Worm (Caenorhabditis elegans) whole organism, L3 larva: ENCODE results near the gene mrps-9.

Experiments used
- aly-2 ChIP-seq: fragments of 150-350 bp; optimal IDR thresholded peaks from 2 replicates; lab custom pipeline; 2014; ENCODE audit warnings: missing biosample characterization, missing genetic modification characterization
- ama-1 ChIP-seq: fragments of 150-350 bp; optimal IDR thresholded peaks from 2 replicates; lab custom pipeline; 2018
- ceh-16 ChIP-seq: sonication (generic microtip); optimal IDR thresholded peaks from 2 replicates; lab custom pipeline; 2017; ENCODE audit warnings: missing biosample characterization, missing genetic modification characterization
- elt-1 ChIP-seq: fragments of 150-350 bp; optimal IDR thresholded peaks from 2 replicates; lab custom pipeline; 2014; ENCODE audit warnings: missing biosample characterization, missing genetic modification characterization
- fos-1 ChIP-seq: fragments of 150-350 bp; optimal IDR thresholded peaks from 2 replicates; lab custom pipeline; 2014; ENCODE audit warnings: missing biosample characterization, missing genetic modification characterization
- hmg-11 ChIP-seq: sonication (generic microtip); optimal IDR thresholded peaks from 2 replicates; lab custom pipeline; 2016; ENCODE audit warnings: missing genetic modification characterization, missing compliant biosample characterization
- mdl-1 ChIP-seq: fragments of 150-350 bp; optimal IDR thresholded peaks from 2 replicates; lab custom pipeline; 2014; ENCODE audit warnings: missing biosample characterization, missing genetic modification characterization
- nhr-11 ChIP-seq: fragments of 150-350 bp; optimal IDR thresholded peaks from 2 replicates; lab custom pipeline; 2014; ENCODE audit warnings: missing biosample characterization, missing genetic modification characterization
- nhr-25 ChIP-seq: sonication (generic microtip); optimal IDR thresholded peaks from 2 replicates; lab custom pipeline; 2017; ENCODE audit warnings: missing biosample characterization, missing genetic modification characterization
- nhr-77 ChIP-seq: fragments of 150-350 bp; optimal IDR thresholded peaks from 2 replicates; lab custom pipeline; 2014; ENCODE audit warnings: missing biosample characterization, missing genetic modification characterization
- tbx-2 ChIP-seq: sonication (generic microtip); optimal IDR thresholded peaks from 2 replicates; lab custom pipeline; 2016; ENCODE audit warnings: mild to moderate bottlenecking, missing genetic modification characterization, missing compliant biosample characterization

DNA sequence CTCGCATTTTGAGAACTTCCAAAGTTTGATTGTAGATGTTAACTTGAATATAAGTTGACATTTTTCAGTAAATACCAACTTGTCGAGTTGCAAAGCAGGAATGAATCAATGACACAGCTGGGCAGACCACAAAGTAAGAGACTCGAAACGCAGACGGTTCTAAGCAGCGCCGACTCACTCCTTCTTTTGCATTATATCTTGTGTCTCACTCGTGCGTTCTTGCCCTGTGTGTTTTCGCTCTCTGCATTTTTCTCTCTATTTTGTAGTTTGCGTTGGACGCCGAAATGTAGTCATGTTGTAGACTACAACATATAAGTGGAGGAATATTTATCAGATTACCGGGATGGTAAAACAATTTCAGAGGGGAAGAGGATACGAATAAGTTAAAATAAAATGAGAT is 23.1 kb upstream of the mrps-9 start, which contains the start of gene C02F5.12:
- TF ChIP-seq nhr-25 (tag; lab: Kevin White, UChicago) = peak; percentile 26
- no peak for TF ChIP-seq ceh-16
- no peak for TF ChIP-seq tbx-2
- no peak for TF ChIP-seq fos-1
- TF ChIP-seq nhr-77 (tag; lab: Kevin White, UChicago) = no peak
- TF ChIP-seq elt-1 = no peak
- no peak for TF ChIP-seq aly-2
- TF ChIP-seq ama-1 = peak; percentile 80
- TF ChIP-seq hmg-11 (tag; lab: Kevin White, UChicago) = peak; percentile 24
- TF ChIP-seq mdl-1 (tag; lab: Kevin White, UChicago) = no peak
- no peak for TF ChIP-seq nhr-11 (tag; lab: Kevin White, UChicago)
